Worm (Caenorhabditis elegans) whole organism, L2 larva: ENCODE measurements around the gene Y7A9D.1.

Experiments
- C34F6.9 ChIP-seq: fragments of 150-350 bp; optimal IDR thresholded peaks from 2 replicates; lab custom pipeline; 2014; ENCODE audit warnings: missing biosample characterization, missing genetic modification characterization
- F13H6.1 ChIP-seq: sonication (generic microtip); optimal IDR thresholded peaks from 2 replicates; lab custom pipeline; 2016; ENCODE audit warnings: missing genetic modification characterization, missing compliant biosample characterization
- Y55F3AM.14 ChIP-seq: fragments of 200-800 bp; sonication (Bioruptor generic); optimal IDR thresholded peaks from 2 replicates; lab custom pipeline; 2018; ENCODE audit warnings: mild to moderate bottlenecking, missing genetic modification characterization, missing compliant biosample characterization
- ZK546.5 ChIP-seq: sonication (generic microtip); optimal IDR thresholded peaks from 2 replicates; lab custom pipeline; 2017; ENCODE audit warnings: missing biosample characterization, missing genetic modification characterization
- aly-2 ChIP-seq: fragments of 150-350 bp; optimal IDR thresholded peaks from 2 replicates; lab custom pipeline; 2014; ENCODE audit warnings: missing biosample characterization, missing genetic modification characterization
- ama-1 ChIP-seq: fragments of 150-350 bp; optimal IDR thresholded peaks from 2 replicates; lab custom pipeline; 2018; ENCODE audit warnings: inconsistent platforms
- blmp-1 ChIP-seq: sonication (generic microtip); optimal IDR thresholded peaks from 2 replicates; lab custom pipeline; 2017; ENCODE audit warnings: missing genetic modification characterization, mild to moderate bottlenecking, missing compliant biosample characterization, antibody characterized with exemption, moderate library complexity; ENCODE audit not compliant: insufficient read depth
- ceh-82 ChIP-seq: fragments of 150-350 bp; optimal IDR thresholded peaks from 2 replicates; lab custom pipeline; 2014; ENCODE audit warnings: missing biosample characterization, missing genetic modification characterization
- crh-2 ChIP-seq: sonication (generic microtip); optimal IDR thresholded peaks from 2 replicates; lab custom pipeline; 2017; ENCODE audit warnings: missing biosample characterization, missing genetic modification characterization
- dmd-4 ChIP-seq: sonication (generic microtip); optimal IDR thresholded peaks from 2 replicates; lab custom pipeline; 2017; ENCODE audit warnings: missing biosample characterization, missing genetic modification characterization
- egl-27 ChIP-seq: sonication (generic microtip); optimal IDR thresholded peaks from 3 replicates; lab custom pipeline; 2017; ENCODE audit warnings: missing biosample characterization, missing genetic modification reagents, missing genetic modification characterization
- elt-1 ChIP-seq: fragments of 150-350 bp; optimal IDR thresholded peaks from 2 replicates; lab custom pipeline; 2014; ENCODE audit warnings: missing biosample characterization, missing genetic modification characterization
- elt-3 ChIP-seq: sonication (generic microtip); optimal IDR thresholded peaks from 2 replicates; lab custom pipeline; 2017; ENCODE audit warnings: missing biosample characterization, missing genetic modification characterization
- fos-1 ChIP-seq: fragments of 150-350 bp; optimal IDR thresholded peaks from 2 replicates; lab custom pipeline; 2014; ENCODE audit warnings: missing biosample characterization, missing genetic modification characterization
- gmeb-1 ChIP-seq: fragments of 150-350 bp; optimal IDR thresholded peaks from 2 replicates; lab custom pipeline; 2014; ENCODE audit warnings: missing biosample characterization, missing genetic modification characterization
- lin-11 ChIP-seq: fragments of 150-350 bp; sonication (generic microtip); optimal IDR thresholded peaks from 2 replicates; lab custom pipeline; 2014; ENCODE audit warnings: missing biosample characterization, missing genetic modification characterization, inconsistent platforms, mixed read lengths
- lsy-2 ChIP-seq, 2 experiments: fragments of 150-350 bp in 1 of 2; sonication (generic microtip) in 1 of 2; optimal IDR thresholded peaks; 2 replicates each; lab custom pipeline; 2014 to 2017; ENCODE audit warnings: missing biosample characterization in 2 of 2, missing genetic modification characterization in 2 of 2
- mab-5 ChIP-seq: fragments of 150-350 bp; optimal IDR thresholded peaks from 2 replicates; lab custom pipeline; 2014; ENCODE audit warnings: missing biosample characterization, missing genetic modification characterization
- mbf-1 ChIP-seq: sonication (generic microtip); optimal IDR thresholded peaks from 2 replicates; lab custom pipeline; 2017; ENCODE audit warnings: missing biosample characterization, missing genetic modification characterization
- mdl-1 ChIP-seq, 2 experiments: fragments of 150-350 bp in 1 of 2; sonication (generic microtip) in 1 of 2; optimal IDR thresholded peaks; 2 replicates each; lab custom pipeline; 2017; ENCODE audit warnings: missing biosample characterization in 2 of 2, missing genetic modification characterization in 2 of 2
- nhr-11 ChIP-seq: fragments of 150-350 bp; optimal IDR thresholded peaks from 2 replicates; lab custom pipeline; 2014; ENCODE audit warnings: missing biosample characterization, missing genetic modification characterization
- nhr-12 ChIP-seq: fragments of 150-350 bp; optimal IDR thresholded peaks from 2 replicates; lab custom pipeline; 2014; ENCODE audit warnings: missing biosample characterization, missing genetic modification characterization
- nhr-129 ChIP-seq: fragments of 150-350 bp; optimal IDR thresholded peaks from 2 replicates; lab custom pipeline; 2014; ENCODE audit warnings: missing biosample characterization, missing genetic modification characterization
- nhr-23 ChIP-seq: fragments of 150-350 bp; optimal IDR thresholded peaks from 2 replicates; lab custom pipeline; 2014; ENCODE audit warnings: missing biosample characterization, missing genetic modification reagents, missing genetic modification characterization
- nhr-237 ChIP-seq: fragments of 150-350 bp; optimal IDR thresholded peaks from 2 replicates; lab custom pipeline; 2014; ENCODE audit warnings: missing biosample characterization, missing genetic modification characterization
- nhr-25 ChIP-seq: fragments of 150-350 bp; sonication (generic microtip); optimal IDR thresholded peaks from 3 replicates; lab custom pipeline; 2014; ENCODE audit warnings: missing biosample characterization, missing genetic modification characterization
- nhr-77 ChIP-seq: fragments of 150-350 bp; optimal IDR thresholded peaks from 2 replicates; lab custom pipeline; 2014; ENCODE audit warnings: missing biosample characterization, missing genetic modification characterization
- peb-1 ChIP-seq: fragments of 150-350 bp; optimal IDR thresholded peaks from 2 replicates; lab custom pipeline; 2014; ENCODE audit warnings: missing biosample characterization, missing genetic modification characterization
- sem-4 ChIP-seq: fragments of 150-350 bp; optimal IDR thresholded peaks from 2 replicates; lab custom pipeline; 2014; ENCODE audit warnings: missing biosample characterization, missing genetic modification reagents, missing genetic modification characterization
- skn-1 ChIP-seq: sonication (generic microtip); optimal IDR thresholded peaks from 2 replicates; lab custom pipeline; 2017; ENCODE audit warnings: missing biosample characterization, missing genetic modification characterization
- sma-3 ChIP-seq: sonication (generic microtip); optimal IDR thresholded peaks from 2 replicates; lab custom pipeline; 2016; ENCODE audit warnings: missing genetic modification reagents, missing genetic modification characterization, missing compliant biosample characterization
- sma-9 ChIP-seq, 2 experiments: fragments of 150-350 bp in 1 of 2; sonication (generic microtip) in 1 of 2; optimal IDR thresholded peaks; 2 replicates each; lab custom pipeline; 2014 to 2016; ENCODE audit warnings: missing genetic modification characterization in 2 of 2, mild to moderate bottlenecking in 1 of 2, missing biosample characterization in 1 of 2, missing compliant biosample characterization in 1 of 2, missing genetic modification reagents in 1 of 2, moderate library complexity in 1 of 2
- unc-55 ChIP-seq: fragments of 150-350 bp; sonication (generic microtip); optimal IDR thresholded peaks from 3 replicates; lab custom pipeline; 2014; ENCODE audit warnings: missing biosample characterization, missing genetic modification reagents, missing genetic modification characterization
- unc-62 ChIP-seq: fragments of 150-350 bp; optimal IDR thresholded peaks from 2 replicates; lab custom pipeline; 2014; ENCODE audit warnings: missing biosample characterization, missing genetic modification reagents, missing genetic modification characterization
- zag-1 ChIP-seq: fragments of 150-350 bp; optimal IDR thresholded peaks from 2 replicates; lab custom pipeline; 2014; ENCODE audit warnings: missing biosample characterization, missing genetic modification characterization
- ztf-1 ChIP-seq: fragments of 200-800 bp; sonication (Bioruptor generic); conservative IDR thresholded peaks from 2 replicates; pipeline ENCODE4 v1.3.6; 2022; ENCODE audit warnings: missing genetic modification characterization, missing compliant biosample characterization
- ztf-11 ChIP-seq: sonication (generic microtip); optimal IDR thresholded peaks from 2 replicates; lab custom pipeline; 2017; ENCODE audit warnings: missing biosample characterization, missing genetic modification characterization
- ztf-4 ChIP-seq: fragments of 150-350 bp; optimal IDR thresholded peaks from 2 replicates; lab custom pipeline; 2014; ENCODE audit warnings: missing biosample characterization, missing genetic modification characterization

Y7A9D.1 gene

ce11 chrIV:16384665-16385064, 2.6 kb upstream of the Y7A9D.1 start:
- TF ChIP-seq mdl-1 (tag; optimal IDR thresholded peaks at IDR 0.05; lab: Kevin White, UChicago) (no peak), ceh-82 (tag; lab: Kevin White, UChicago) (no peak), nhr-237 (tag; lab: Kevin White, UChicago) (no peak), dmd-4 (tag; lab: Kevin White, UChicago) (no peak), elt-1 (tag; lab: Kevin White, UChicago) (no peak), egl-27 (tag; lab: Kevin White, UChicago) (no peak), nhr-129 (tag; lab: Kevin White, UChicago) (no peak), aly-2 (tag; lab: Kevin White, UChicago) (no peak), sem-4 (tag; lab: Kevin White, UChicago) (no peak), unc-55 (GFP tag; lab: Kevin White, UChicago) (no peak), skn-1 (tag; lab: Kevin White, UChicago) (no peak), peb-1 (no peak), nhr-11 (tag; lab: Kevin White, UChicago) (no peak), nhr-25 (tag; lab: Kevin White, UChicago) (no peak), sma-9 (GFP tag; optimal IDR thresholded peaks at IDR 0.05; lab: Kevin White, UChicago) (no peak), sma-9 (tag; optimal IDR thresholded peaks at IDR 0.05; lab: Kevin White, UChicago) (no peak), Y55F3AM.14 (GFP tag; lab: Kevin White, UChicago) (no peak), lin-11 (tag; lab: Kevin White, UChicago) (no peak)

- TF ChIP-seq nhr-12 (tag; lab: Kevin White, UChicago) = no peak
- no peak for TF ChIP-seq mdl-1 (tag; optimal IDR thresholded peaks at IDR 0.05; lab: Kevin White, UChicago)
- no peak for TF ChIP-seq unc-62 (GFP tag; lab: Kevin White, UChicago)
- no peak for TF ChIP-seq sma-9 (GFP tag; optimal IDR thresholded peaks at IDR 0.05; lab: Kevin White, UChicago)
- TF ChIP-seq sma-9 (tag; optimal IDR thresholded peaks at IDR 0.05; lab: Kevin White, UChicago) = no peak
- no peak for TF ChIP-seq nhr-129 (tag; lab: Kevin White, UChicago)
- TF ChIP-seq elt-3 (tag; lab: Kevin White, UChicago) = no peak
- TF ChIP-seq mbf-1 = no peak
- TF ChIP-seq F13H6.1 (tag; lab: Kevin White, UChicago) = no peak
- no peak for TF ChIP-seq ama-1 (lab: Kevin White, UChicago)
- no peak for TF ChIP-seq ztf-1 (GFP tag; lab: Robert Waterston, UW)
- no peak for TF ChIP-seq C34F6.9 (tag; lab: Kevin White, UChicago)
- TF ChIP-seq aly-2 (tag; lab: Kevin White, UChicago) = no peak
- no peak for TF ChIP-seq gmeb-1
- no peak for TF ChIP-seq fos-1
- TF ChIP-seq ZK546.5 (tag; lab: Kevin White, UChicago) = no peak
- TF ChIP-seq ztf-11 = no peak
- TF ChIP-seq, all 48 proteins: peak for 0
Observed at ce11 chrIV:16380937-16381336, 1.1 kb downstream of the Y7A9D.1 start.

- TF ChIP-seq nhr-129 (tag; lab: Kevin White, UChicago) = no peak
- TF ChIP-seq mab-5 (tag; lab: Kevin White, UChicago) = no peak
- TF ChIP-seq lin-11 (tag; lab: Kevin White, UChicago) = no peak
- no peak for TF ChIP-seq gmeb-1
- no peak for TF ChIP-seq elt-1 (tag; lab: Kevin White, UChicago)
- TF ChIP-seq, all 48 proteins: peak for 0
Observed at ce11 chrIV:16380278-16380677, 1.7 kb downstream of the Y7A9D.1 start.

ce11 chrIV:16377942-16378341, 4.1 kb downstream of the Y7A9D.1 start:
- TF ChIP-seq aly-2 (tag; lab: Kevin White, UChicago) (no peak), sma-3 (GFP tag; lab: Kevin White, UChicago) (no peak), nhr-25 (tag; lab: Kevin White, UChicago) (no peak), zag-1 (no peak), nhr-77 (tag; lab: Kevin White, UChicago) (no peak), blmp-1 (no peak), unc-62 (GFP tag; lab: Kevin White, UChicago) (no peak), crh-2 (tag; lab: Kevin White, UChicago) (no peak), ztf-4 (tag; lab: Kevin White, UChicago) (no peak), sma-9 (GFP tag; optimal IDR thresholded peaks at IDR 0.05; lab: Kevin White, UChicago) (no peak), sma-9 (tag; optimal IDR thresholded peaks at IDR 0.05; lab: Kevin White, UChicago) (no peak), C34F6.9 (tag; lab: Kevin White, UChicago) (no peak), ztf-11 (no peak), lsy-2 (tag; optimal IDR thresholded peaks at IDR 0.05; lab: Kevin White, UChicago) (no peak), fos-1 (no peak), egl-27 (tag; lab: Kevin White, UChicago) (no peak), elt-3 (tag; lab: Kevin White, UChicago) (no peak), nhr-23 (tag; lab: Kevin White, UChicago) (no peak), ztf-1 (GFP tag; lab: Robert Waterston, UW) (no peak)
